Fruit fly (Drosophila melanogaster): ENCODE data around the gene CG44774.

The CG44774 gene

dm6 chrX:4906573-4906972 is 31.3 kb downstream of the CG44774 start, which contains the start of gene CG6927 (continued):
- peak; percentile 89 for TF ChIP-seq Lim3 (GFP tag; IDR thresholded peaks at IDR 0.05)
- TF ChIP-seq CG1233 (GFP tag; optimal IDR thresholded peaks at IDR 0.05), result peak; percentile 51
- peak; percentile 48 for TF ChIP-seq org-1 (GFP tag; optimal IDR thresholded peaks at IDR 0.05)
- no peak for TF ChIP-seq Lpt (GFP tag; optimal IDR thresholded peaks at IDR 0.05)
- TF ChIP-seq pho (GFP tag; optimal IDR thresholded peaks at IDR 0.05), result no peak
- TF ChIP-seq CG18599 (GFP tag; optimal IDR thresholded peaks at IDR 0.05), result peak; percentile 63
- TF ChIP-seq crc (GFP tag; optimal IDR thresholded peaks at IDR 0.05), result peak; percentile 35
- TF ChIP-seq Pdp1 (GFP tag; optimal IDR thresholded peaks at IDR 0.05), result peak in 1 of 2 experiments; percentile 79
- no peak for TF ChIP-seq Trl (optimal IDR thresholded peaks at IDR 0.05)
- TF ChIP-seq Trl (GFP tag; optimal IDR thresholded peaks at IDR 0.05), result peak; percentile 56
- TF ChIP-seq ato (GFP tag; IDR thresholded peaks at IDR 0.05; ENCODE audit: partially characterized antibody), result no peak
- no peak for TF ChIP-seq D (optimal IDR thresholded peaks at IDR 0.05)
- no peak for TF ChIP-seq D (GFP tag; optimal IDR thresholded peaks at IDR 0.05)
- peak; percentile 89 for TF ChIP-seq CG10366 (GFP tag; IDR thresholded peaks at IDR 0.05)
- TF ChIP-seq CG2875 (GFP tag; optimal IDR thresholded peaks at IDR 0.05), result no peak
- TF ChIP-seq hkb (optimal IDR thresholded peaks at IDR 0.05), result no peak
- TF ChIP-seq hkb (GFP tag; IDR thresholded peaks at IDR 0.05), result peak; percentile 86
- TF ChIP-seq salm (tag; optimal IDR thresholded peaks at IDR 0.05), result no peak
- peak; percentile 39 for TF ChIP-seq CG9437 (GFP tag; optimal IDR thresholded peaks at IDR 0.05)
- TF ChIP-seq nerfin-2 (GFP tag; IDR thresholded peaks at IDR 0.05; ENCODE audit: partially characterized antibody), result no peak
- TF ChIP-seq CG31441 (GFP tag; IDR thresholded peaks at IDR 0.05), result peak; percentile 57; the same call in 1 of the 2 replicates
- TF ChIP-seq mirr (GFP tag; optimal IDR thresholded peaks at IDR 0.05), result no peak
- TF ChIP-seq CG9727 (GFP tag; optimal IDR thresholded peaks at IDR 0.05), result peak; percentile 61
- TF ChIP-seq CG14014 (GFP tag; IDR thresholded peaks at IDR 0.05), result peak; percentile 97
- peak; percentile 68 for TF ChIP-seq Gsc (GFP tag; IDR thresholded peaks at IDR 0.05)
- peak; percentile 69 for TF ChIP-seq CG17359 (tag; optimal IDR thresholded peaks at IDR 0.05)
- TF ChIP-seq CG13296 (GFP tag; optimal IDR thresholded peaks at IDR 0.05), result peak; percentile 30
- TF ChIP-seq zf30C (GFP tag; optimal IDR thresholded peaks at IDR 0.05), result peak; percentile 82
- TF ChIP-seq CG17829 (tag; optimal IDR thresholded peaks at IDR 0.05), result peak; percentile 66
- no peak for TF ChIP-seq CG7987 (GFP tag; optimal IDR thresholded peaks at IDR 0.05)
- peak; percentile 79 for TF ChIP-seq CoRest (tag; optimal IDR thresholded peaks at IDR 0.05)
- peak; percentile 85 for TF ChIP-seq CG7372 (GFP tag; IDR thresholded peaks at IDR 0.05)
- TF ChIP-seq gsb-n (tag; optimal IDR thresholded peaks at IDR 0.05), result peak; percentile 64
- peak; percentile 71 for TF ChIP-seq Ravus (GFP tag; IDR thresholded peaks at IDR 0.05)
- peak; percentile 21 for TF ChIP-seq twi (tag; optimal IDR thresholded peaks at IDR 0.05)
- TF ChIP-seq trem (tag; optimal IDR thresholded peaks at IDR 0.05), result peak; percentile 51
- peak; percentile 85 for TF ChIP-seq bcd (GFP tag; optimal IDR thresholded peaks at IDR 0.05)
- peak; percentile 2 for TF ChIP-seq CG10654 (GFP tag; optimal IDR thresholded peaks at IDR 0.05)
- no peak for TF ChIP-seq Eip74EF (GFP tag; optimal IDR thresholded peaks at IDR 0.05)
- TF ChIP-seq H15 (GFP tag; IDR thresholded peaks at IDR 0.05), result peak; percentile 89
- TF ChIP-seq jing (GFP tag; optimal IDR thresholded peaks at IDR 0.05), result no peak
- peak; percentile 4 for TF ChIP-seq oc (tag; optimal IDR thresholded peaks at IDR 0.05)
- TF ChIP-seq Lhr (GFP tag; optimal IDR thresholded peaks at IDR 0.05), result peak; percentile 18
- peak; percentile 3 for TF ChIP-seq Nf-YB (GFP tag; optimal IDR thresholded peaks at IDR 0.05)
- TF ChIP-seq Med (GFP tag), result peak; percentile 43
- peak; percentile 66; the same call in 3 of the 4 replicates for TF ChIP-seq Gug (GFP tag; IDR thresholded peaks at IDR 0.05)
- TF ChIP-seq Xrp1 (GFP tag; IDR thresholded peaks at IDR 0.05), result peak; percentile 96
- peak; percentile 62; the same call in 1 of the 2 replicates for TF ChIP-seq CG11085 (GFP tag; IDR thresholded peaks at IDR 0.05)
- peak; percentile 70 for TF ChIP-seq Mrtf (GFP tag; IDR thresholded peaks at IDR 0.05)
- TF ChIP-seq CG30020 (tag; optimal IDR thresholded peaks at IDR 0.05), result peak; percentile 55
- peak; percentile 79 for TF ChIP-seq wor (GFP tag; IDR thresholded peaks at IDR 0.05)
